Worm (Caenorhabditis elegans) whole organism, L2 larva: ENCODE results near the gene pyt-1.

ENCODE experiments used
- C34F6.9 ChIP-seq: fragments of 150-350 bp; optimal IDR thresholded peaks from 2 replicates; lab custom pipeline; 2014; ENCODE audit warnings: missing biosample characterization, missing genetic modification characterization
- F13H6.1 ChIP-seq: sonication (generic microtip); optimal IDR thresholded peaks from 2 replicates; lab custom pipeline; 2016; ENCODE audit warnings: missing genetic modification characterization, missing compliant biosample characterization
- Y55F3AM.14 ChIP-seq: fragments of 200-800 bp; sonication (Bioruptor generic); optimal IDR thresholded peaks from 2 replicates; lab custom pipeline; 2018; ENCODE audit warnings: mild to moderate bottlenecking, missing genetic modification characterization, missing compliant biosample characterization
- ama-1 ChIP-seq: fragments of 150-350 bp; optimal IDR thresholded peaks from 2 replicates; lab custom pipeline; 2018; ENCODE audit warnings: inconsistent platforms
- blmp-1 ChIP-seq: sonication (generic microtip); optimal IDR thresholded peaks from 2 replicates; lab custom pipeline; 2017; ENCODE audit warnings: missing genetic modification characterization, mild to moderate bottlenecking, missing compliant biosample characterization, antibody characterized with exemption, moderate library complexity; ENCODE audit not compliant: insufficient read depth
- ceh-82 ChIP-seq: fragments of 150-350 bp; optimal IDR thresholded peaks from 2 replicates; lab custom pipeline; 2014; ENCODE audit warnings: missing biosample characterization, missing genetic modification characterization
- crh-2 ChIP-seq: sonication (generic microtip); optimal IDR thresholded peaks from 2 replicates; lab custom pipeline; 2017; ENCODE audit warnings: missing biosample characterization, missing genetic modification characterization
- dmd-4 ChIP-seq: sonication (generic microtip); optimal IDR thresholded peaks from 2 replicates; lab custom pipeline; 2017; ENCODE audit warnings: missing biosample characterization, missing genetic modification characterization
- egl-27 ChIP-seq: sonication (generic microtip); optimal IDR thresholded peaks from 3 replicates; lab custom pipeline; 2017; ENCODE audit warnings: missing biosample characterization, missing genetic modification reagents, missing genetic modification characterization
- elt-1 ChIP-seq: fragments of 150-350 bp; optimal IDR thresholded peaks from 2 replicates; lab custom pipeline; 2014; ENCODE audit warnings: missing biosample characterization, missing genetic modification characterization
- elt-3 ChIP-seq: sonication (generic microtip); optimal IDR thresholded peaks from 2 replicates; lab custom pipeline; 2017; ENCODE audit warnings: missing biosample characterization, missing genetic modification characterization
- fos-1 ChIP-seq: fragments of 150-350 bp; optimal IDR thresholded peaks from 2 replicates; lab custom pipeline; 2014; ENCODE audit warnings: missing biosample characterization, missing genetic modification characterization
- lsy-2 ChIP-seq, 2 experiments: fragments of 150-350 bp in 1 of 2; sonication (generic microtip) in 1 of 2; optimal IDR thresholded peaks; 2 replicates each; lab custom pipeline; 2014 to 2017; ENCODE audit warnings: missing biosample characterization in 2 of 2, missing genetic modification characterization in 2 of 2
- mab-5 ChIP-seq: fragments of 150-350 bp; optimal IDR thresholded peaks from 2 replicates; lab custom pipeline; 2014; ENCODE audit warnings: missing biosample characterization, missing genetic modification characterization
- mdl-1 ChIP-seq, 2 experiments: fragments of 150-350 bp in 1 of 2; sonication (generic microtip) in 1 of 2; optimal IDR thresholded peaks; 2 replicates each; lab custom pipeline; 2017; ENCODE audit warnings: missing biosample characterization in 2 of 2, missing genetic modification characterization in 2 of 2
- nhr-10 ChIP-seq: sonication (generic microtip); optimal IDR thresholded peaks from 2 replicates; lab custom pipeline; 2017; ENCODE audit warnings: missing biosample characterization, missing genetic modification characterization
- nhr-11 ChIP-seq: fragments of 150-350 bp; optimal IDR thresholded peaks from 2 replicates; lab custom pipeline; 2014; ENCODE audit warnings: missing biosample characterization, missing genetic modification characterization
- nhr-12 ChIP-seq: fragments of 150-350 bp; optimal IDR thresholded peaks from 2 replicates; lab custom pipeline; 2014; ENCODE audit warnings: missing biosample characterization, missing genetic modification characterization
- nhr-129 ChIP-seq: fragments of 150-350 bp; optimal IDR thresholded peaks from 2 replicates; lab custom pipeline; 2014; ENCODE audit warnings: missing biosample characterization, missing genetic modification characterization
- nhr-23 ChIP-seq: fragments of 150-350 bp; optimal IDR thresholded peaks from 2 replicates; lab custom pipeline; 2014; ENCODE audit warnings: missing biosample characterization, missing genetic modification reagents, missing genetic modification characterization
- nhr-237 ChIP-seq: fragments of 150-350 bp; optimal IDR thresholded peaks from 2 replicates; lab custom pipeline; 2014; ENCODE audit warnings: missing biosample characterization, missing genetic modification characterization
- nhr-25 ChIP-seq: fragments of 150-350 bp; sonication (generic microtip); optimal IDR thresholded peaks from 3 replicates; lab custom pipeline; 2014; ENCODE audit warnings: missing biosample characterization, missing genetic modification characterization
- nhr-6 ChIP-seq: fragments of 150-350 bp; optimal IDR thresholded peaks from 2 replicates; lab custom pipeline; 2014; ENCODE audit warnings: missing biosample characterization, missing genetic modification characterization
- nhr-77 ChIP-seq: fragments of 150-350 bp; optimal IDR thresholded peaks from 2 replicates; lab custom pipeline; 2014; ENCODE audit warnings: missing biosample characterization, missing genetic modification characterization
- sem-4 ChIP-seq: fragments of 150-350 bp; optimal IDR thresholded peaks from 2 replicates; lab custom pipeline; 2014; ENCODE audit warnings: missing biosample characterization, missing genetic modification reagents, missing genetic modification characterization
- skn-1 ChIP-seq: sonication (generic microtip); optimal IDR thresholded peaks from 2 replicates; lab custom pipeline; 2017; ENCODE audit warnings: missing biosample characterization, missing genetic modification characterization
- sma-9 ChIP-seq, 2 experiments: fragments of 150-350 bp in 1 of 2; sonication (generic microtip) in 1 of 2; optimal IDR thresholded peaks; 2 replicates each; lab custom pipeline; 2014 to 2016; ENCODE audit warnings: missing genetic modification characterization in 2 of 2, mild to moderate bottlenecking in 1 of 2, missing biosample characterization in 1 of 2, missing compliant biosample characterization in 1 of 2, missing genetic modification reagents in 1 of 2, moderate library complexity in 1 of 2
- snpc-4 ChIP-seq: fragments of 150-350 bp; optimal IDR thresholded peaks from 2 replicates; lab custom pipeline; 2014; ENCODE audit warnings: missing biosample characterization, missing genetic modification characterization
- unc-39 ChIP-seq: fragments of 150-350 bp; optimal IDR thresholded peaks from 2 replicates; lab custom pipeline; 2014; ENCODE audit warnings: missing biosample characterization, missing genetic modification characterization
- unc-62 ChIP-seq: fragments of 150-350 bp; optimal IDR thresholded peaks from 2 replicates; lab custom pipeline; 2014; ENCODE audit warnings: missing biosample characterization, missing genetic modification reagents, missing genetic modification characterization
- zag-1 ChIP-seq: fragments of 150-350 bp; optimal IDR thresholded peaks from 2 replicates; lab custom pipeline; 2014; ENCODE audit warnings: missing biosample characterization, missing genetic modification characterization
- ztf-1 ChIP-seq: fragments of 200-800 bp; sonication (Bioruptor generic); conservative IDR thresholded peaks from 2 replicates; pipeline ENCODE4 v1.3.6; 2022; ENCODE audit warnings: missing genetic modification characterization, missing compliant biosample characterization
- ztf-11 ChIP-seq: sonication (generic microtip); optimal IDR thresholded peaks from 2 replicates; lab custom pipeline; 2017; ENCODE audit warnings: missing biosample characterization, missing genetic modification characterization
- ztf-4 ChIP-seq: fragments of 150-350 bp; optimal IDR thresholded peaks from 2 replicates; lab custom pipeline; 2014; ENCODE audit warnings: missing biosample characterization, missing genetic modification characterization

Gene pyt-1

DNA sequence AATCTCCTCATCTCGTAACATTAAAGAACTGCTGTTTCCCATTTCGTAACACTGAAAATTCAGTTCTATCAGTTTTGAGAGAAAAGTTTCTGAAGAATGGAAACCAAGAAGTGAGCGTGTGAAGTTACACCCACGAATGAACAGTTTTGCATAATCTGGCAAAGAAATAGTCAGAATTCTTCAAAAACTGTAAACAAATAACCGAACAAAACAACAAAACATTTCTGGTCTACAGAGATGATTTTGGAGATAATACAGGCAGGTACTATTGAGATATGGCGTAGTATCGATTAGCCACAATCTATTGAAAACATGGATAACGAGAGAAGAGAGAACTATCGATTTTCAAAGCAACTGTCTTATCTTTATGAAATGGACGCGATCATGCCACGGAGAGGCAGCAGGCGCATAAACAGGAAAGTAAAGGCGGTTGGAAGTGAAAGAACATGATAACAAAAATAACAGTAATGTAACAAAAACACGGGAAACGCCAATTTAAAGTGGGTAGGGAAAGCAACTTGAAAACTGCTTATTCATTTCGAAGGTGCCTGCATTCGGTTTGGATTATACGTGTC is 25.6 kb downstream of the pyt-1 start, which contains the start of gene chpf-1:
chpf-1 (minus strand) TSS at position 51 of the 575 bp plus-strand sequence.
- peak; percentile 14 for TF ChIP-seq nhr-129 (tag; lab: Kevin White, UChicago)
- TF ChIP-seq sma-9 (GFP tag; optimal IDR thresholded peaks at IDR 0.05; lab: Kevin White, UChicago): peak; percentile 2
- no peak for TF ChIP-seq sma-9 (tag; optimal IDR thresholded peaks at IDR 0.05; lab: Kevin White, UChicago)
- TF ChIP-seq ztf-11: no peak
- peak; percentile 76 for TF ChIP-seq crh-2 (tag; lab: Kevin White, UChicago)
- TF ChIP-seq lsy-2 (tag; optimal IDR thresholded peaks at IDR 0.05; lab: Kevin White, UChicago): peak in 1 of 2 experiments; percentile 0
- peak; percentile 17 for TF ChIP-seq ama-1 (lab: Kevin White, UChicago)
- TF ChIP-seq blmp-1 (tag; lab: Kevin White, UChicago): peak; percentile 59
- peak; percentile 70 for TF ChIP-seq fos-1 (tag; lab: Kevin White, UChicago)
- TF ChIP-seq zag-1 (tag; lab: Kevin White, UChicago): no peak

DNA sequence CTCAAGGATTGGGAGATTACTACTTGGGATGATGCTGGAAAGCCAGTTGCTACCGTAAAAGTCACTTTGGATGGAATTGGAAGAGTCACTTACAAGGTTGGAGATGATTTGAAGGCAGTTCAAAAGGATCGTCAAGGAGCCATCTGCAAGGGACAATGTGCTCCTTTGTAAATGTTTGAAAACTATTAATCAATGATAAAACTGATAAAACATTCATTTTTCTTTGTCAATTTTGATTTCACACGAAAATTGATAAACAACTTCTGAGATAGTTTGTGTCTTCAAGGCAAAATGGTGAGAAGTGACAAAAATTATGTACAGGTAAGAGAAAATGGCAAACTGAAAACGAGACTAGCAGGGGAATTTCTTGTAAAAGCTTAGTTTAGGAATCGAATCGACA is 26.8 kb downstream of the pyt-1 start:
- TF ChIP-seq sem-4 (tag; lab: Kevin White, UChicago): no peak
- no peak for TF ChIP-seq unc-62 (GFP tag; lab: Kevin White, UChicago)
- TF ChIP-seq ztf-11: no peak
- TF ChIP-seq, all 48 proteins: peak for 0

DNA sequence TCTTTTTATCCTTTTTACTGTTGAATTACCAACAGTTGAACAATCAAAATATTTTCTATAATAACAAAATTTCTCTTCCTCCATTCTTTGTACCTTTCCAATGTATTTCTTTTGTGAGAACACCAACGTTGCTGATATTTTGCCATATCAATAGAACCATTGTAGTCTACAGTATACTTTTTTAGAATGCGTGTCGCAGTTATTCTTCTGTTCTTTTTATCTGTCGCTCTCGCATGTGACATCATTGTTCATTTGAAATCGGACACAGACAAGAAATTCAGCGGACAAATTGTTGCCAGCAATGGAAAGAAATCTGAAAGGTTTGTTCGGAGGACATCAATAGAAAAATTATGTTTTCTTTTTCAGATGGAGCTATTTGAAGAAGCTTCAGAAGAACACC is 27.2 kb downstream of the pyt-1 start, which contains the start of gene ZK856.7:
ZK856.7 (plus strand) TSS at position 186 of the 400 bp plus-strand sequence.
- TF ChIP-seq Y55F3AM.14 (GFP tag; lab: Kevin White, UChicago): no peak
- no peak for TF ChIP-seq ama-1 (lab: Kevin White, UChicago)
- no peak for TF ChIP-seq skn-1 (tag; lab: Kevin White, UChicago)
- TF ChIP-seq crh-2 (tag; lab: Kevin White, UChicago): peak; percentile 37
- TF ChIP-seq nhr-25: peak; percentile 25
- TF ChIP-seq lsy-2 (tag; optimal IDR thresholded peaks at IDR 0.05; lab: Kevin White, UChicago): peak in 1 of 2 experiments; percentile 11
- TF ChIP-seq, all 48 proteins: peak for 3

DNA sequence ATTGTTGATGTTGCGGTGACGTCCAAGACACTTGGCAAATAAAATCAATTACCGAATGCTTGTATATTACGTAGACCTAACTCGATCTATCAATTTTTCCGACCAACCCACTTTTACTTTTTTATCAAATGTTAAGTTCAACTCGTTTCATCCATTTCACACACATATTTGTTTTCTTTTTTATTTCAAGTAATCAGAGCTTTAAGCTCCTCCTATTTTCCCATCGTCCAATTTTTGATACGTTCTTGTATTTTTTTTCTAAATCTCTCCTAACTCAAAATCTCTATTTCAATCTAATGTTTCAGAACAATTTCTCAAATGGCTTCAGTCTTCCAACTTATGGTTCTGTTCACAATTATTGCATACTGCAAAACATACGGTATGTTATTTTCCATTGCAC is 30.7 kb downstream of the pyt-1 start, which contains the start of gene ZK856.6:
ZK856.6 (plus strand) TSS at position 301 of the 400 bp plus-strand sequence.
- TF ChIP-seq ztf-4 (tag; lab: Kevin White, UChicago) (no peak), nhr-23 (tag; lab: Kevin White, UChicago) (no peak), sem-4 (tag; lab: Kevin White, UChicago) (no peak), nhr-237 (tag; lab: Kevin White, UChicago) (no peak), mab-5 (tag; lab: Kevin White, UChicago) (no peak), unc-39 (tag; lab: Kevin White, UChicago) (no peak), F13H6.1 (no peak), nhr-10 (tag; lab: Kevin White, UChicago) (no peak), nhr-77 (no peak), ztf-1 (GFP tag; lab: Robert Waterston, UW) (no peak), blmp-1 (tag; lab: Kevin White, UChicago) (no peak), nhr-12 (tag; lab: Kevin White, UChicago) (no peak), unc-62 (GFP tag; lab: Kevin White, UChicago) (no peak)

DNA sequence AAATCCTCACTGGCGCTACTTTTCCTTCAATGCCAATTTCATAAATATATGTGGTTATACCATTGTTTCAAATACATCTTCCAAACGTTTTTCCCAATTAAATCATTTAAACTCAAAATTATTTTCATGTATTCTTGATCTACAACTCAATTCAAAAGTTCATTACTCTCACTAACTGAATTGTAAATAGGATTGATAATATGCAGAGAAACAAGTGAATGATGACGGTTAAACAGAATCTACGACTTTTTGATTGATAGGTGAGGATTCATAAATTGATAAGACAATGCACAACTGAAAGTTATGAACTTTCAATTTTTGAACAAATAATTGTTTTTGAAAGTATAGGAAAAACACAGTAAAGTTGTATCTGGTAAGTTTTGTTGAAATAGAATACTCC is 37.9 kb downstream of the pyt-1 start:
- TF ChIP-seq elt-3 (tag; lab: Kevin White, UChicago) (no peak), nhr-6 (tag; lab: Kevin White, UChicago) (no peak), nhr-11 (tag; lab: Kevin White, UChicago) (no peak), skn-1 (tag; lab: Kevin White, UChicago) (no peak), crh-2 (tag; lab: Kevin White, UChicago) (no peak), fos-1 (tag; lab: Kevin White, UChicago) (peak; percentile 35), unc-39 (tag; lab: Kevin White, UChicago) (no peak), nhr-12 (tag; lab: Kevin White, UChicago) (no peak)

DNA sequence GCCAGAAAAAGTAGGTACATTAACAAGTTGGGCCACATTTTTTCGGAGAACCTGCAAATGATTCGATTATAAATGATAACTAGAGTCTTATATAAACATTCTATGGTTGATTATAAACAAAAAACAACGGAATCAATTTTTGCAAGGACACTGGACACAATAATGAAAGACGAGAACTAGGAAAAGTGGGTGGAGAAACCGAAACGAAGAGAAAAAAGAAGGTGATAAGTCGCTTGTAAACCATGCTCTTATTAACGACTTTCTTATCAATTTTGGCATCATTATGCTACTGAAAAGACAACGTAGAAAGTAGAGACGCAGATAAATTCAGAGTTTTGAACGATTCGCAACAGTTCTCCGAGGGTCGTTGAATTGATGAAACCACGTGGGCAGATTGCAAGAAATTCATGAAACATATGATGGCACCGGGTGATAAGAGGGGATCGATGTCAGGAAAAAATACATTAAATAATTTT is 39.0 kb downstream of the pyt-1 start, which contains the start of gene ZK856.5:
ZK856.5 (minus strand) TSS at position 51 of the 476 bp plus-strand sequence.
- TF ChIP-seq mdl-1 (tag; optimal IDR thresholded peaks at IDR 0.05; lab: Kevin White, UChicago): peak in 1 of 2 experiments; percentile 36
- TF ChIP-seq egl-27 (tag; lab: Kevin White, UChicago): no peak
- TF ChIP-seq sma-9 (GFP tag; optimal IDR thresholded peaks at IDR 0.05; lab: Kevin White, UChicago): peak; percentile 68
- no peak for TF ChIP-seq sma-9 (tag; optimal IDR thresholded peaks at IDR 0.05; lab: Kevin White, UChicago)
- TF ChIP-seq ceh-82: no peak
- peak; percentile 71 for TF ChIP-seq fos-1 (tag; lab: Kevin White, UChicago)
- TF ChIP-seq nhr-11 (tag; lab: Kevin White, UChicago): no peak
- no peak for TF ChIP-seq elt-3 (tag; lab: Kevin White, UChicago)
- TF ChIP-seq crh-2 (tag; lab: Kevin White, UChicago): peak; percentile 61
- no peak for TF ChIP-seq nhr-23 (tag; lab: Kevin White, UChicago)
- TF ChIP-seq sem-4 (tag; lab: Kevin White, UChicago): no peak
- TF ChIP-seq elt-1 (tag; lab: Kevin White, UChicago): no peak
- TF ChIP-seq nhr-6 (tag; lab: Kevin White, UChicago): no peak
- TF ChIP-seq snpc-4 (tag; lab: Kevin White, UChicago): no peak
- TF ChIP-seq dmd-4: no peak
- TF ChIP-seq C34F6.9 (tag; lab: Kevin White, UChicago): no peak
- TF ChIP-seq nhr-129 (tag; lab: Kevin White, UChicago): no peak
- no peak for TF ChIP-seq Y55F3AM.14 (GFP tag; lab: Kevin White, UChicago)
